Worm (Caenorhabditis elegans): ENCODE measurements around the gene F42A10.5.

F42A10.5 gene

ce11 chrIII:6215476-6215875 is 42.2 kb upstream of the F42A10.5 start, which contains the start of gene C23G10.11:
Gene C23G10.11, minus strand, starts transcription at chrIII:6215576.
- no peak for TF ChIP-seq mep-1 (tag; optimal IDR thresholded peaks at IDR 0.05)
- no peak for TF ChIP-seq sem-2 (GFP tag; optimal IDR thresholded peaks at IDR 0.05)
- no peak for TF ChIP-seq elt-3 (tag; optimal IDR thresholded peaks at IDR 0.05)
- no peak for TF ChIP-seq lsy-2 (tag; optimal IDR thresholded peaks at IDR 0.05)
- TF ChIP-seq ham-2 (GFP tag; optimal IDR thresholded peaks at IDR 0.05): no peak
- no peak for TF ChIP-seq nhr-2 (tag; optimal IDR thresholded peaks at IDR 0.05)
- no peak for TF ChIP-seq ceh-43 (GFP tag; optimal IDR thresholded peaks at IDR 0.05)
- no peak for TF ChIP-seq bed-3 (GFP tag; optimal IDR thresholded peaks at IDR 0.05)
- no peak for TF ChIP-seq ceh-39 (tag; optimal IDR thresholded peaks at IDR 0.05)
- no peak for TF ChIP-seq blmp-1 (tag; optimal IDR thresholded peaks at IDR 0.05)

- TF ChIP-seq nhr-76 (tag; optimal IDR thresholded peaks at IDR 0.05) (no peak), elt-3 (tag; optimal IDR thresholded peaks at IDR 0.05) (no peak), drap-1 (GFP tag; optimal IDR thresholded peaks at IDR 0.05) (no peak)
Observed at ce11 chrIII:6213915-6214314, 40.6 kb upstream of the F42A10.5 start, which contains the start of gene C23G10.10. Gene C23G10.10, minus strand, starts transcription at chrIII:6214015.

ce11 chrIII:6210215-6210822 is 37.0 kb upstream of the F42A10.5 start:
- TF ChIP-seq ham-2 (GFP tag; optimal IDR thresholded peaks at IDR 0.05) (no peak), bed-3 (GFP tag; optimal IDR thresholded peaks at IDR 0.05) (no peak), nhr-28 (tag; optimal IDR thresholded peaks at IDR 0.05) (no peak), unc-39 (tag; optimal IDR thresholded peaks at IDR 0.05) (no peak), hlh-1 (tag; optimal IDR thresholded peaks at IDR 0.05) (no peak), zip-8 (tag; optimal IDR thresholded peaks at IDR 0.05) (no peak), blmp-1 (tag; optimal IDR thresholded peaks at IDR 0.05) (no peak), nhr-76 (tag; optimal IDR thresholded peaks at IDR 0.05) (no peak), nhr-2 (tag; optimal IDR thresholded peaks at IDR 0.05) (no peak), ztf-11 (tag; optimal IDR thresholded peaks at IDR 0.05) (no peak), mls-2 (tag; optimal IDR thresholded peaks at IDR 0.05) (no peak)

- TF ChIP-seq ztf-11 (tag; optimal IDR thresholded peaks at IDR 0.05) (no peak), drap-1 (GFP tag; optimal IDR thresholded peaks at IDR 0.05) (no peak), unc-120 (tag; optimal IDR thresholded peaks at IDR 0.05; ENCODE audit: poor library complexity, severe bottlenecking) (no peak), pha-4 (tag; optimal IDR thresholded peaks at IDR 0.05) (no peak), lin-13 (tag; optimal IDR thresholded peaks at IDR 0.05) (no peak), unc-62 (GFP tag; optimal IDR thresholded peaks at IDR 0.05) (no peak), lsy-2 (tag; optimal IDR thresholded peaks at IDR 0.05) (no peak), mep-1 (tag; optimal IDR thresholded peaks at IDR 0.05) (no peak)
Observed at ce11 chrIII:6208984-6209383, 35.7 kb upstream of the F42A10.5 start, which contains the start of gene C23G10.1. Gene C23G10.1, plus strand, starts transcription at chrIII:6209284.

- TF ChIP-seq nhr-12 (tag; optimal IDR thresholded peaks at IDR 0.05) (no peak), lin-13 (tag; optimal IDR thresholded peaks at IDR 0.05) (no peak), sem-2 (GFP tag; optimal IDR thresholded peaks at IDR 0.05) (no peak), nhr-237 (tag; optimal IDR thresholded peaks at IDR 0.05) (no peak), elt-3 (tag; optimal IDR thresholded peaks at IDR 0.05) (no peak), sptf-1 (tag; optimal IDR thresholded peaks at IDR 0.05) (no peak), ceh-39 (tag; optimal IDR thresholded peaks at IDR 0.05) (no peak), drap-1 (GFP tag; optimal IDR thresholded peaks at IDR 0.05) (no peak), cnd-1 (tag; optimal IDR thresholded peaks at IDR 0.05) (no peak)
Observed at ce11 chrIII:6207881-6208280, 34.6 kb upstream of the F42A10.5 start, which contains the start of gene C23G10.2. Gene C23G10.2, plus strand, starts transcription at chrIII:6208064.

- TF ChIP-seq M03D4.4 (tag; optimal IDR thresholded peaks at IDR 0.05) (no peak), mab-5 (tag; optimal IDR thresholded peaks at IDR 0.05) (no peak), bed-3 (GFP tag; optimal IDR thresholded peaks at IDR 0.05) (no peak), mls-2 (tag; optimal IDR thresholded peaks at IDR 0.05) (no peak), lin-32 (GFP tag; optimal IDR thresholded peaks at IDR 0.05) (no peak), unc-62 (GFP tag; optimal IDR thresholded peaks at IDR 0.05) (no peak), nhr-28 (tag; optimal IDR thresholded peaks at IDR 0.05) (no peak), ham-2 (GFP tag; optimal IDR thresholded peaks at IDR 0.05) (no peak), snpc-4 (tag; optimal IDR thresholded peaks at IDR 0.05) (no peak), ceh-83 (GFP tag; optimal IDR thresholded peaks at IDR 0.05) (no peak), nhr-12 (tag; optimal IDR thresholded peaks at IDR 0.05) (no peak), unc-39 (tag; optimal IDR thresholded peaks at IDR 0.05) (no peak), hlh-1 (tag; optimal IDR thresholded peaks at IDR 0.05) (no peak), flh-1 (GFP tag; optimal IDR thresholded peaks at IDR 0.05) (no peak), unc-120 (tag; optimal IDR thresholded peaks at IDR 0.05; ENCODE audit: poor library complexity, severe bottlenecking) (no peak), drap-1 (GFP tag; optimal IDR thresholded peaks at IDR 0.05) (no peak)
Observed at ce11 chrIII:6207046-6207445, 33.8 kb upstream of the F42A10.5 start.
